Fruit fly (Drosophila melanogaster) whole organism, prepupa: ENCODE data around the gene Grp170.

Source experiments
- CG10631 ChIP-seq: fragments of 200-800 bp; sonication (Bioruptor generic); optimal IDR thresholded peaks from 2 replicates; lab custom pipeline; 2016; ENCODE audit warnings: missing biosample characterization, missing genetic modification characterization
- CG11762 ChIP-seq: fragments of 200-800 bp; sonication (Bioruptor generic); optimal IDR thresholded peaks from 3 replicates; lab custom pipeline; 2016; ENCODE audit warnings: missing biosample characterization, missing genetic modification characterization; ENCODE audit not compliant: insufficient read depth
- CG11902 ChIP-seq: fragments of 200-800 bp; sonication (Bioruptor generic); optimal IDR thresholded peaks from 3 replicates; lab custom pipeline; 2016; ENCODE audit warnings: missing biosample characterization, missing genetic modification characterization
- CG15336 ChIP-seq: fragments of 200-800 bp; sonication (Bioruptor generic); IDR thresholded peaks from 2 replicates; pipeline ENCODE4 v1.3.6; 2022; ENCODE audit warnings: missing biosample characterization, missing genetic modification characterization
- CG1621 ChIP-seq: fragments of 200-800 bp; sonication (Bioruptor generic); optimal IDR thresholded peaks from 3 replicates; lab custom pipeline; 2018; ENCODE audit warnings: missing biosample characterization, mild to moderate bottlenecking, missing genetic modification characterization
- CG16779 ChIP-seq: fragments of 200-800 bp; sonication (Bioruptor generic); optimal IDR thresholded peaks from 3 replicates; lab custom pipeline; 2017; ENCODE audit warnings: missing biosample characterization, mild to moderate bottlenecking, missing genetic modification characterization
- CG3032 ChIP-seq: fragments of 200-800 bp; optimal IDR thresholded peaks from 2 replicates; lab custom pipeline; 2019; ENCODE audit warnings: missing biosample characterization, mild to moderate bottlenecking, missing genetic modification characterization, moderate library complexity
- CG31627 ChIP-seq: fragments of 200-800 bp; sonication (Bioruptor generic); optimal IDR thresholded peaks from 3 replicates; lab custom pipeline; 2016; ENCODE audit warnings: missing biosample characterization, missing genetic modification characterization
- CG32006 ChIP-seq: fragments of 200-800 bp; sonication (Bioruptor generic); optimal IDR thresholded peaks from 3 replicates; lab custom pipeline; 2017; ENCODE audit warnings: missing biosample characterization, mild to moderate bottlenecking, missing genetic modification characterization
- CG34406 ChIP-seq: fragments of 200-800 bp; sonication (Bioruptor generic); optimal IDR thresholded peaks from 3 replicates; lab custom pipeline; 2016; ENCODE audit warnings: missing biosample characterization, missing genetic modification characterization
- CG3919 ChIP-seq: fragments of 200-800 bp; sonication (Bioruptor generic); optimal IDR thresholded peaks from 3 replicates; lab custom pipeline; 2016; ENCODE audit warnings: missing biosample characterization, missing genetic modification characterization
- CG4318 ChIP-seq: fragments of 200-800 bp; sonication (Bioruptor generic); optimal IDR thresholded peaks from 3 replicates; lab custom pipeline; 2017; ENCODE audit warnings: missing biosample characterization, mild to moderate bottlenecking, missing genetic modification characterization
- CG6276 ChIP-seq: fragments of 200-800 bp; sonication (Bioruptor generic); optimal IDR thresholded peaks from 2 replicates; lab custom pipeline; 2017; ENCODE audit warnings: missing biosample characterization, mild to moderate bottlenecking, missing genetic modification characterization
- CG6808 ChIP-seq: fragments of 200-800 bp; sonication (Bioruptor generic); optimal IDR thresholded peaks from 3 replicates; lab custom pipeline; 2017; ENCODE audit warnings: missing biosample characterization, missing genetic modification characterization, mild to moderate bottlenecking, moderate library complexity, missing genetic modification reagents
- CG6854 ChIP-seq: fragments of 200-800 bp; sonication (Bioruptor generic); optimal IDR thresholded peaks from 2 replicates; lab custom pipeline; 2017; ENCODE audit warnings: missing biosample characterization, mild to moderate bottlenecking, missing genetic modification characterization
- CG8119 ChIP-seq: fragments of 200-800 bp; sonication (Bioruptor generic); IDR thresholded peaks from 3 replicates; pipeline ENCODE4 v1.3.6; 2022; ENCODE audit warnings: missing biosample characterization, missing genetic modification characterization
- CG8319 ChIP-seq: fragments of 200-800 bp; sonication (Bioruptor generic); optimal IDR thresholded peaks from 3 replicates; lab custom pipeline; 2016; ENCODE audit warnings: missing biosample characterization, missing genetic modification characterization
- CG8632 ChIP-seq: fragments of 200-800 bp; sonication (Bioruptor generic); optimal IDR thresholded peaks from 3 replicates; lab custom pipeline; 2016; ENCODE audit warnings: missing biosample characterization, missing genetic modification characterization
- CG9139 ChIP-seq: fragments of 200-800 bp; sonication (Bioruptor generic); optimal IDR thresholded peaks from 3 replicates; lab custom pipeline; 2017; ENCODE audit warnings: missing biosample characterization, mild to moderate bottlenecking, missing genetic modification characterization
- Eip75B ChIP-seq: fragments of 200-800 bp; sonication (Bioruptor generic); optimal IDR thresholded peaks from 3 replicates; lab custom pipeline; 2016; ENCODE audit warnings: missing biosample characterization, missing genetic modification characterization
- Eip78C ChIP-seq: fragments of 200-800 bp; sonication (Bioruptor generic); peaks from one replicate; lab custom pipeline; 2016; ENCODE audit warnings: missing biosample characterization, missing genetic modification characterization
- Ets21C ChIP-seq: fragments of 200-800 bp; sonication (Bioruptor generic); optimal IDR thresholded peaks from 3 replicates; lab custom pipeline; 2016; ENCODE audit warnings: missing biosample characterization, missing genetic modification characterization
- Gug ChIP-seq: fragments of 200-800 bp; sonication (Bioruptor generic); IDR thresholded peaks from 2 replicates; pipeline ENCODE4 v1.3.6; 2022; ENCODE audit warnings: missing biosample characterization, missing genetic modification characterization
- Hr38 ChIP-seq: sonication (Bioruptor generic); optimal IDR thresholded peaks from 2 replicates; lab custom pipeline; 2016; ENCODE audit warnings: missing biosample characterization, missing genetic modification characterization
- Hr39 ChIP-seq: fragments of 200-800 bp; sonication (Bioruptor generic); optimal IDR thresholded peaks from 2 replicates; lab custom pipeline; 2016; ENCODE audit warnings: missing biosample characterization, missing genetic modification characterization
- Hr4 ChIP-seq: fragments of 200-800 bp; sonication (Bioruptor generic); optimal IDR thresholded peaks from 3 replicates; lab custom pipeline; 2016; ENCODE audit warnings: missing biosample characterization, missing genetic modification characterization
- Lpt ChIP-seq: fragments of 200-800 bp; sonication (Bioruptor generic); optimal IDR thresholded peaks from 3 replicates; lab custom pipeline; 2016; ENCODE audit warnings: missing biosample characterization, missing genetic modification characterization
- Met ChIP-seq: fragments of 200-800 bp; sonication (Bioruptor generic); optimal IDR thresholded peaks from 3 replicates; lab custom pipeline; 2016; ENCODE audit warnings: missing biosample characterization, missing genetic modification characterization
- Smox ChIP-seq: fragments of 200-800 bp; sonication (Bioruptor generic); optimal IDR thresholded peaks from 3 replicates; lab custom pipeline; 2016; ENCODE audit warnings: missing biosample characterization, missing genetic modification characterization
- Sox14 ChIP-seq: fragments of 200-800 bp; sonication (Bioruptor generic); optimal IDR thresholded peaks from 3 replicates; lab custom pipeline; 2016; ENCODE audit warnings: missing biosample characterization, missing genetic modification characterization
- achi ChIP-seq: fragments of 200-800 bp; sonication (Bioruptor generic); optimal IDR thresholded peaks from 3 replicates; lab custom pipeline; 2016; ENCODE audit warnings: missing biosample characterization, missing genetic modification characterization
- acj6 ChIP-seq: fragments of 200-800 bp; sonication (Bioruptor generic); optimal IDR thresholded peaks from 3 replicates; lab custom pipeline; 2016; ENCODE audit warnings: missing biosample characterization, missing genetic modification characterization
- dsx ChIP-seq: fragments of 200-800 bp; optimal IDR thresholded peaks from 3 replicates; lab custom pipeline; 2019; ENCODE audit warnings: missing biosample characterization, mild to moderate bottlenecking, missing genetic modification characterization, moderate library complexity; ENCODE audit not compliant: poor library complexity, severe bottlenecking
- eg ChIP-seq: fragments of 200-800 bp; sonication (Bioruptor generic); IDR thresholded peaks from 3 replicates; pipeline ENCODE4 v1.3.6; 2022; ENCODE audit warnings: missing biosample characterization, missing genetic modification characterization
- esn ChIP-seq: fragments of 200-800 bp; sonication (Bioruptor generic); optimal IDR thresholded peaks from 2 replicates; lab custom pipeline; 2016; ENCODE audit warnings: missing biosample characterization, mild to moderate bottlenecking, missing genetic modification characterization, moderate library complexity
- fd59A ChIP-seq: fragments of 200-800 bp; sonication (Bioruptor generic); optimal IDR thresholded peaks from 2 replicates; lab custom pipeline; 2017; ENCODE audit warnings: missing biosample characterization, mild to moderate bottlenecking, missing genetic modification characterization, missing genetic modification reagents
- fkh ChIP-seq: fragments of 200-800 bp; sonication (Bioruptor generic); optimal IDR thresholded peaks from 3 replicates; lab custom pipeline; 2017; ENCODE audit warnings: missing biosample characterization, mild to moderate bottlenecking, missing genetic modification characterization, moderate library complexity
- lz ChIP-seq: fragments of 200-800 bp; sonication (Bioruptor generic); optimal IDR thresholded peaks from 3 replicates; lab custom pipeline; 2016; ENCODE audit warnings: missing biosample characterization, missing genetic modification characterization
- pdm3 ChIP-seq: fragments of 200-800 bp; sonication (Bioruptor generic); optimal IDR thresholded peaks from 3 replicates; lab custom pipeline; 2016; ENCODE audit warnings: missing biosample characterization, missing genetic modification characterization
- salr ChIP-seq, 2 experiments: fragments of 200-800 bp; sonication (Bioruptor generic); optimal IDR thresholded peaks; 3 replicates each; lab custom pipeline; 2016 to 2018; ENCODE audit warnings: missing biosample characterization in 2 of 2, missing genetic modification characterization in 2 of 2, mild to moderate bottlenecking in 1 of 2
- ss ChIP-seq, 2 experiments: fragments of 200-800 bp; sonication (Bioruptor generic); optimal IDR thresholded peaks; 2 replicates in 1 of 2; 3 replicates in 1 of 2; lab custom pipeline; 2017 to 2018; ENCODE audit warnings: mild to moderate bottlenecking in 2 of 2, missing biosample characterization in 2 of 2, missing genetic modification characterization in 2 of 2, moderate library complexity in 1 of 2
- svp ChIP-seq: fragments of 200-800 bp; sonication (Bioruptor generic); peaks from one replicate; lab custom pipeline; 2016; ENCODE audit warnings: missing biosample characterization, missing genetic modification characterization
- vri ChIP-seq: fragments of 200-800 bp; sonication (Bioruptor generic); optimal IDR thresholded peaks from 3 replicates; lab custom pipeline; 2016; ENCODE audit warnings: missing biosample characterization, mild to moderate bottlenecking, missing genetic modification characterization

Grp170 gene

dm6 chrX:2321900-2322555 lies 47.2 kb upstream of the Grp170 start (continued):
- TF ChIP-seq fd59A (GFP tag; lab: Kevin White, UChicago) (peak; percentile 91), CG34406 (GFP tag; lab: Kevin White, UChicago) (peak; percentile 85), CG6276 (GFP tag; lab: Kevin White, UChicago) (peak; percentile 14), CG3032 (peak; percentile 82), CG8319 (GFP tag; lab: Kevin White, UChicago) (peak; percentile 79), ss (GFP tag; optimal IDR thresholded peaks at IDR 0.05; lab: Kevin White, UChicago) (peak; percentile 90 to 93), dsx (GFP tag; lab: Kevin White, UChicago) (peak; percentile 88), CG10631 (GFP tag; lab: Kevin White, UChicago) (peak; percentile 91)

dm6 chrX:2320892-2321291 lies 46.0 kb upstream of the Grp170 start:
- TF ChIP-seq svp (GFP tag; lab: Kevin White, UChicago) (peak; percentile 10), Sox14 (GFP tag; lab: Kevin White, UChicago) (no peak)

- TF ChIP-seq eg (GFP tag; lab: Robert Waterston, UW) (no peak), Sox14 (GFP tag; lab: Kevin White, UChicago) (no peak), Hr4 (GFP tag; lab: Kevin White, UChicago) (no peak), dsx (GFP tag; lab: Kevin White, UChicago) (no peak), CG1621 (tag; lab: Kevin White, UChicago) (no peak), CG15336 (GFP tag; lab: Robert Waterston, UW) (no peak)
These were observed 44.9 kb upstream of the Grp170 start for dm6 chrX:2319783-2320182.

dm6 chrX:2318369-2318768 lies 43.5 kb upstream of the Grp170 start:
- TF ChIP-seq salr (GFP tag; optimal IDR thresholded peaks at IDR 0.05; lab: Kevin White, UChicago) (peak in 1 of 2 experiments; percentile 31), Eip75B (GFP tag; lab: Kevin White, UChicago) (peak; percentile 78), pdm3 (GFP tag; lab: Kevin White, UChicago) (peak; percentile 69), achi (peak; percentile 56), CG6854 (GFP tag; lab: Kevin White, UChicago) (no peak), esn (GFP tag; lab: Kevin White, UChicago) (peak; percentile 66), CG32006 (GFP tag; lab: Kevin White, UChicago) (peak; percentile 56), Hr38 (GFP tag; lab: Kevin White, UChicago) (no peak), CG10631 (GFP tag; lab: Kevin White, UChicago) (peak; percentile 61), CG4318 (GFP tag; lab: Kevin White, UChicago) (no peak), CG9139 (GFP tag; lab: Kevin White, UChicago) (no peak), CG16779 (tag; lab: Kevin White, UChicago) (peak; percentile 5), fd59A (GFP tag; lab: Kevin White, UChicago) (peak; percentile 3), Ets21C (GFP tag; lab: Kevin White, UChicago) (peak; percentile 58), acj6 (peak; percentile 61), vri (GFP tag; lab: Kevin White, UChicago) (peak; percentile 3), CG31627 (GFP tag; lab: Kevin White, UChicago) (peak; percentile 75), fkh (GFP tag; lab: Kevin White, UChicago) (no peak), Hr39 (GFP tag; lab: Kevin White, UChicago) (peak; percentile 80), Smox (peak; percentile 67), CG8319 (GFP tag; lab: Kevin White, UChicago) (peak; percentile 41), lz (GFP tag; lab: Kevin White, UChicago) (peak; percentile 79), CG3919 (GFP tag; lab: Kevin White, UChicago) (peak; percentile 61), Met (GFP tag; lab: Kevin White, UChicago) (peak; percentile 74), Eip78C (GFP tag; lab: Kevin White, UChicago) (no peak), CG11762 (peak; percentile 51), CG8119 (peak; percentile 62; the same call in 1 of the 3 replicates), CG11902 (GFP tag; lab: Kevin White, UChicago) (peak; percentile 67), Gug (GFP tag; lab: Robert Waterston, UW) (peak; percentile 35; the same call in 1 of the 2 replicates), CG6808 (GFP tag; lab: Kevin White, UChicago) (peak; percentile 5), dsx (GFP tag; lab: Kevin White, UChicago) (no peak), Lpt (GFP tag; lab: Kevin White, UChicago) (peak; percentile 26), Sox14 (GFP tag; lab: Kevin White, UChicago) (peak; percentile 69), ss (GFP tag; optimal IDR thresholded peaks at IDR 0.05; lab: Kevin White, UChicago) (no peak), CG8632 (peak; percentile 61)
